Worm (Caenorhabditis elegans): Measurements from ENCODE around the gene mca-1.

DNA sequence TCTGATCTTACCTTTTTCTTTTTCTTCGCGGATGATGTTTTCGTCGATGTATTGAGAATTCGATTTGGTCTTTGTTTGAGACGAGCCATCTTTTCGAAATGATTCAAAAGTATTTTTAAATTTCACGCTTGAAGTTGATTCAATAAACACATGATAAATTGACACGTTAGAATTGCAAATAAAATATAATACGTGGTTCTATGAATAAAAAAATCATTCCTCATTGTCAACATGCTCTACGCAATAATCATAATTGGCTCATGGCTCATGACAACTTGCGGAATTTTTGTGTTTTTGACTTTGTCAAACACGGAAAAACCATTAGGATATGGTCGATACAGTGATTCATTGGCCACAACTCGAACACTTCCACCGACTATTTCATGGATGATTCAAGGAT, 48.7 kb upstream of the mca-1 start, which contains the start of the genes htas-1 and ZK1251.3:
- TF ChIP-seq lin-15B (tag; optimal IDR thresholded peaks at IDR 0.05), result no peak
- no peak for TF ChIP-seq nhr-25 (tag; optimal IDR thresholded peaks at IDR 0.05)
- TF ChIP-seq egl-27 (tag; optimal IDR thresholded peaks at IDR 0.05), result no peak
- TF ChIP-seq ceh-82 (tag; optimal IDR thresholded peaks at IDR 0.05), result no peak
- no peak for TF ChIP-seq jun-1 (tag; optimal IDR thresholded peaks at IDR 0.05)
- no peak for TF ChIP-seq elt-1 (tag; optimal IDR thresholded peaks at IDR 0.05)
- no peak for TF ChIP-seq lsy-12 (tag; optimal IDR thresholded peaks at IDR 0.05)
